Worm (Caenorhabditis elegans) whole organism, L3 larva: ENCODE results near the gene C25E10.13.

ENCODE experiments used
- R02D3.7 ChIP-seq: fragments of 150-350 bp; optimal IDR thresholded peaks from 2 replicates; lab custom pipeline; 2014; ENCODE audit warnings: missing biosample characterization, missing genetic modification characterization
- ZK546.5 ChIP-seq: sonication (generic microtip); optimal IDR thresholded peaks from 2 replicates; lab custom pipeline; 2017; ENCODE audit warnings: missing biosample characterization, missing genetic modification characterization
- ama-1 ChIP-seq: fragments of 150-350 bp; optimal IDR thresholded peaks from 2 replicates; lab custom pipeline; 2018
- ceh-16 ChIP-seq: sonication (generic microtip); optimal IDR thresholded peaks from 2 replicates; lab custom pipeline; 2017; ENCODE audit warnings: missing biosample characterization, missing genetic modification characterization
- ceh-28 ChIP-seq: fragments of 150-350 bp; optimal IDR thresholded peaks from 2 replicates; lab custom pipeline; 2014; ENCODE audit warnings: missing biosample characterization, missing genetic modification reagents, missing genetic modification characterization
- ceh-82 ChIP-seq: fragments of 150-350 bp; optimal IDR thresholded peaks from 2 replicates; lab custom pipeline; 2014; ENCODE audit warnings: missing biosample characterization, missing genetic modification characterization
- daf-12 ChIP-seq: fragments of 150-350 bp; optimal IDR thresholded peaks from 2 replicates; lab custom pipeline; 2014; ENCODE audit warnings: missing biosample characterization, missing genetic modification reagents, missing genetic modification characterization
- egl-27 ChIP-seq: sonication (generic microtip); optimal IDR thresholded peaks from 4 replicates; lab custom pipeline; 2017; ENCODE audit warnings: missing biosample characterization, missing genetic modification reagents, missing genetic modification characterization
- egl-5 ChIP-seq: fragments of 150-350 bp; optimal IDR thresholded peaks from 2 replicates; lab custom pipeline; 2017; ENCODE audit warnings: missing biosample characterization, missing genetic modification reagents, missing genetic modification characterization, inconsistent platforms
- elt-3 ChIP-seq, 3 experiments: fragments of 150-350 bp in 1 of 3; sonication (generic microtip) in 2 of 3; optimal IDR thresholded peaks; 2 replicates in 2 of 3; 4 replicates in 1 of 3; lab custom pipeline; 2014 to 2017; ENCODE audit warnings: missing biosample characterization in 3 of 3, missing genetic modification characterization in 3 of 3
- eor-1 ChIP-seq, 2 experiments: fragments of 150-350 bp; optimal IDR thresholded peaks; 2 replicates each; lab custom pipeline; 2014 to 2018; ENCODE audit warnings: missing biosample characterization in 2 of 2, missing genetic modification characterization in 2 of 2
- fkh-10 ChIP-seq: sonication (generic microtip); optimal IDR thresholded peaks from 2 replicates; lab custom pipeline; 2017; ENCODE audit warnings: missing biosample characterization, missing genetic modification reagents, missing genetic modification characterization
- fkh-2 ChIP-seq: fragments of 150-350 bp; optimal IDR thresholded peaks from 2 replicates; lab custom pipeline; 2014; ENCODE audit warnings: missing biosample characterization, missing genetic modification reagents, missing genetic modification characterization
- lin-15B ChIP-seq: fragments of 150-350 bp; optimal IDR thresholded peaks from 2 replicates; lab custom pipeline; 2014; ENCODE audit warnings: missing biosample characterization, missing genetic modification characterization
- lin-39 ChIP-seq: fragments of 150-350 bp; optimal IDR thresholded peaks from 2 replicates; lab custom pipeline; 2018; ENCODE audit warnings: missing biosample characterization, missing genetic modification reagents, missing genetic modification characterization
- mdl-1 ChIP-seq: fragments of 150-350 bp; optimal IDR thresholded peaks from 2 replicates; lab custom pipeline; 2014; ENCODE audit warnings: missing biosample characterization, missing genetic modification characterization
- mml-1 ChIP-seq: fragments of 150-350 bp; sonication (generic microtip); optimal IDR thresholded peaks from 3 replicates; lab custom pipeline; 2014; ENCODE audit warnings: missing biosample characterization, missing genetic modification characterization
- nhr-23 ChIP-seq: fragments of 150-350 bp; optimal IDR thresholded peaks from 2 replicates; lab custom pipeline; 2014; ENCODE audit warnings: missing biosample characterization, missing genetic modification reagents, missing genetic modification characterization
- nhr-237 ChIP-seq: fragments of 150-350 bp; optimal IDR thresholded peaks from 2 replicates; lab custom pipeline; 2014; ENCODE audit warnings: missing biosample characterization, missing genetic modification characterization
- nhr-28 ChIP-seq: fragments of 150-350 bp; optimal IDR thresholded peaks from 2 replicates; lab custom pipeline; 2014; ENCODE audit warnings: missing biosample characterization, missing genetic modification characterization
- nhr-43 ChIP-seq: sonication (generic microtip); optimal IDR thresholded peaks from 2 replicates; lab custom pipeline; 2016; ENCODE audit warnings: mild to moderate bottlenecking, missing genetic modification characterization, missing compliant biosample characterization; ENCODE audit not compliant: poor library complexity, severe bottlenecking
- nhr-76 ChIP-seq: fragments of 150-350 bp; sonication (generic microtip); optimal IDR thresholded peaks from 5 replicates; lab custom pipeline; 2014; ENCODE audit warnings: missing biosample characterization, missing genetic modification characterization
- pha-4 ChIP-seq: fragments of 150-350 bp; optimal IDR thresholded peaks from 2 replicates; lab custom pipeline; 2014; ENCODE audit warnings: missing biosample characterization, missing genetic modification reagents, missing genetic modification characterization
- pqm-1 ChIP-seq: fragments of 150-350 bp; optimal IDR thresholded peaks from 2 replicates; lab custom pipeline; 2017; ENCODE audit warnings: missing biosample characterization, missing genetic modification characterization, inconsistent platforms
- sea-2 ChIP-seq: fragments of 150-350 bp; sonication (generic microtip); optimal IDR thresholded peaks from 4 replicates; lab custom pipeline; 2014; ENCODE audit warnings: missing biosample characterization, missing genetic modification reagents, missing genetic modification characterization
- skn-1 ChIP-seq: fragments of 150-350 bp; optimal IDR thresholded peaks from 2 replicates; lab custom pipeline; 2014; ENCODE audit warnings: missing biosample characterization, missing genetic modification characterization
- tbx-2 ChIP-seq: sonication (generic microtip); optimal IDR thresholded peaks from 2 replicates; lab custom pipeline; 2016; ENCODE audit warnings: mild to moderate bottlenecking, missing genetic modification characterization, missing compliant biosample characterization
- unc-62 ChIP-seq: fragments of 150-350 bp; sonication (generic microtip); optimal IDR thresholded peaks from 4 replicates; lab custom pipeline; 2014; ENCODE audit warnings: missing biosample characterization, missing genetic modification reagents, missing genetic modification characterization
- ztf-11 ChIP-seq: fragments of 150-350 bp; optimal IDR thresholded peaks from 2 replicates; lab custom pipeline; 2014; ENCODE audit warnings: missing biosample characterization, missing genetic modification characterization

C25E10.13 gene

DNA sequence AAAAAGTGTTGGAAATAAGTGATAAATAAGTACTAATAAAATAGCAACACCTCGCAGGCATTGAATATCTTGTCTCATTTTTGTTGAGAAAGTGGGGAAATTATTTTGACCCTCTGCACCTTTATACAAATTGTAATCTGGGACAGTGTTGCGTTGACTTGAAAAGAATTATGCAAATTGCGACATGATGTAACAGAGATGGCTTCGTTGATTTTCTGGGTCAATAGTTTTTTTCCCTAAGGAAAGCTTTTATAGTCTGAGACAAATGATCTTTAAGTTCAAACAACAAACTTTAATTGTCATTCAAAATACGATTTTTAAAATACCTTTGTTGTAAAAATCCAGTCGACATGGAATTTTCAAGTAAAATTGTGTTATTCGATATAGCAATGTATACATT lies 34.8 kb upstream of the C25E10.13 start, which contains the start of gene bus-1:
Gene bus-1, minus strand, starts transcription at position 101 of the 400 bp plus-strand sequence.
- TF ChIP-seq pha-4 (tag; lab: Kevin White, UChicago) = no peak
- TF ChIP-seq ZK546.5 (tag; lab: Kevin White, UChicago) = no peak
- no peak for TF ChIP-seq egl-27 (tag; lab: Kevin White, UChicago)
- no peak for TF ChIP-seq nhr-237 (tag; lab: Kevin White, UChicago)
- TF ChIP-seq ztf-11 (tag; lab: Kevin White, UChicago) = no peak
- TF ChIP-seq mml-1 (tag; lab: Kevin White, UChicago) = no peak
- TF ChIP-seq fkh-2 (tag; lab: Kevin White, UChicago) = no peak
- no peak for TF ChIP-seq nhr-76 (tag; lab: Kevin White, UChicago)
- no peak for TF ChIP-seq nhr-23 (tag; lab: Kevin White, UChicago)

DNA sequence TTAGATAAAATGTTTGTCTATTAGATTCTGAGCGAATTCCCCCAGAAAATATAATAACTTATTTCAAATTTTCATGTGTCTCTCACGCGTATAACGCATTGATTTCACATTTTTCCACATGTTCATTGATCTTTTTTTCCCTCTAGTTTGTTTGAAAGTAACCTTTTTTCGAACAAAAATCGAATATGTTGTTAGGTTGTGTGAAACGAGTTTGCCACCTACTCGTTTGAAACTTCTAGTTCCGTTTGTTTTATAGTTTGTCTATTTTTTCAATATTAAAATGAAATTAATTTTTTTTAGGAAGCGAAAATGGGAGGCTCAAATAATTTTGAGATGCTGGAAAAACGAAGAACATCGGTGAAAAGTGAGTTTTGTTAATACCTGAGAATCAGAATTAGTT lies 29.3 kb upstream of the C25E10.13 start, which contains the start of gene C25E10.5:
Gene C25E10.5, plus strand, starts transcription at position 301 of the 400 bp plus-strand sequence.
- TF ChIP-seq R02D3.7 (tag; lab: Kevin White, UChicago) = no peak
- TF ChIP-seq unc-62 (GFP tag; lab: Kevin White, UChicago) = no peak
- no peak for TF ChIP-seq eor-1 (tag; optimal IDR thresholded peaks at IDR 0.05; lab: Kevin White, UChicago)
- no peak for TF ChIP-seq lin-39 (tag; lab: Kevin White, UChicago)

DNA sequence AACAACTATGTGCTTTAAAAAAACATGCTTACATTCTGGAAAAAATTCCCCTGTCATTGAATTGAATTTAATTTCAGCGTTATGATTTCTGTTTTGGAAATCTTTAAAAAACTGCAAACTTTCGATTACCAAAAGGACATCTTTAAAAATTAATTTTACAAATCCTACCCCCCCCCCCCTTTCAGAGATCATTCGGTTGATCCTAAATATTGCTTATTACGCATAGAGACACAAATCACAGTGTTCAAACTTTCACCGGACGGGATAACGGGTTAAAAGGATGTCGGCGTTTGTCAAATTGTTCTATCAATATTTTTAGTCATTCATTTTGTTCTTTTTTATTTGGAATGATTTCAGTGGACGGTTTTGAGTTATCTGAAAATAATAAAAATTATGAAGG lies 26.3 kb upstream of the C25E10.13 start, which contains the start of gene C25E10.4:
Gene C25E10.4, plus strand, starts transcription at position 301 of the 400 bp plus-strand sequence.
- TF ChIP-seq lin-15B (tag; lab: Kevin White, UChicago) = no peak
- no peak for TF ChIP-seq skn-1 (tag; lab: Kevin White, UChicago)
- TF ChIP-seq unc-62 (GFP tag; lab: Kevin White, UChicago) = no peak
- TF ChIP-seq ZK546.5 (tag; lab: Kevin White, UChicago) = no peak
- no peak for TF ChIP-seq sea-2
- TF ChIP-seq tbx-2 (tag; lab: Kevin White, UChicago) = no peak
- TF ChIP-seq lin-39 (tag; lab: Kevin White, UChicago) = no peak
- TF ChIP-seq ceh-28 (tag; lab: Kevin White, UChicago) = no peak
- no peak for TF ChIP-seq ceh-16 (tag; lab: Kevin White, UChicago)
- TF ChIP-seq eor-1 (tag; optimal IDR thresholded peaks at IDR 0.05; lab: Kevin White, UChicago) = no peak
- TF ChIP-seq ztf-11 (tag; lab: Kevin White, UChicago) = no peak
- TF ChIP-seq pqm-1 = no peak
- no peak for TF ChIP-seq daf-12 (tag; lab: Kevin White, UChicago)
- TF ChIP-seq fkh-10 (GFP tag; lab: Kevin White, UChicago) = no peak
- no peak for TF ChIP-seq egl-27 (tag; lab: Kevin White, UChicago)

DNA sequence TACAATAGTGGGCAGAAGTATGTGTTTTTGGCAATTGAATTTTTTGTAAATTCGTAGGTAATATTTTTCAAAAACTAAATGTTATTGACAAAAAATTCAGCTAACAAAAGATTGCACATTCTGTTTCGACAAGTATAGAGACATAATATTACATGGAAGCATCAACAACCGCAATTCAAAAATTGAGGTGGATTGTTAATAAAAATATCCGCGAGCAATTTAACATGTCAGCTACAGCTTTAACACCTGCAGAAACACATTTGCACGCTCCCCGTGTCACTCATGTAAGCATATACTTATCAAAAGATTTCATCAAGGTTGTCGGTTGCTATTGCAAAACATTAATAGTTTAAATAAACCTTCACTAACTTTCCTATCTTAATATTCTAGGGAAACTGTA lies 23.8 kb upstream of the C25E10.13 start, which contains the start of gene srsx-34:
Gene srsx-34, plus strand, starts transcription at position 301 of the 400 bp plus-strand sequence.
- TF ChIP-seq fkh-10 (GFP tag; lab: Kevin White, UChicago) (no peak), eor-1 (tag; optimal IDR thresholded peaks at IDR 0.05; lab: Kevin White, UChicago) (no peak), elt-3 (tag; optimal IDR thresholded peaks at IDR 0.05; lab: Kevin White, UChicago) (no peak), mdl-1 (no peak), nhr-43 (tag; lab: Kevin White, UChicago) (no peak), nhr-28 (tag; lab: Kevin White, UChicago) (no peak), ama-1 (lab: Kevin White, UChicago) (no peak)

DNA sequence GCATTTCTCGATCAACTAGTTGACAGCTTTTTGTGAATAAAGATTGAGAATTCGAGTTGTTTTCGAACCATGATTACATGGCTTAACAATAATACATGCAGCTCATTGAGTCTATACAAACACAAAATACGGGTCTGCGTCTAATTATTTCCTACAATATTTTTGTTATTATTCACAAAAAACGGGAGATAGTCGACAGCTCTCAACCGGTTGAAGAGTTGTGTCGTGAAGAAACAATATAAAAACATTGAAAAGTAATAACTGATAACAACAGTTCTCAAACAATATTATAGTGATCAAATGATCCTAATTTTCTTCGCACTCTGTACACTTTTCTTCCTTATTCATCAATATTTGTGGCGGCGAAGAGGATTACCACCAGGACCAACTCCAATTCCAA lies 18.5 kb upstream of the C25E10.13 start, which contains the start of gene cyp-33B1:
Gene cyp-33B1, plus strand, starts transcription at position 301 of the 400 bp plus-strand sequence.
- no peak for TF ChIP-seq R02D3.7 (tag; lab: Kevin White, UChicago)
- TF ChIP-seq fkh-10 (GFP tag; lab: Kevin White, UChicago) = no peak

DNA sequence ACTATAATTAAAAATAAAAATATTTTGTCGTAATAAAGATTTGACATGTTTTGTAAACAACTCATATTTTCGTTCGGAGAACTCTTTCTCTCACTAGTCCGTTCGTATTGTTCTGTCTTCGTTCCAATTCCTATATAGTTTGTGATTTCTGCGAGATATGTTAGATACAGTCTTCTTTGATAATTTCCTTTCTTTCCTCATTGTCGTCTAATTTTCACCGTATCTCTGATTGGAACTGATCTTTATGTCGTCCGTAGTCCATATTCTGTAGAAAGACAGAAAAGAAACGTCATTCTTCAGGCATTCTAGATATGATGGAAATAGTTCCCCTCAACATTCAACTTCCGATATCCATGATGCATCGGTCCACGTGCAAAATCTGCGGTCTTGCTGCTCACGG lies 14.7 kb upstream of the C25E10.13 start, which contains the start of gene nhr-30:
Gene nhr-30, plus strand, starts transcription at position 301 of the 400 bp plus-strand sequence.
- TF ChIP-seq nhr-23 (tag; lab: Kevin White, UChicago) (no peak), egl-5 (tag; lab: Kevin White, UChicago) (no peak), skn-1 (tag; lab: Kevin White, UChicago) (no peak), pqm-1 (no peak), ztf-11 (tag; lab: Kevin White, UChicago) (no peak), unc-62 (GFP tag; lab: Kevin White, UChicago) (no peak), ceh-82 (no peak), sea-2 (no peak)
